Worm (Caenorhabditis elegans): ENCODE data around the gene F31E3.12.

DNA sequence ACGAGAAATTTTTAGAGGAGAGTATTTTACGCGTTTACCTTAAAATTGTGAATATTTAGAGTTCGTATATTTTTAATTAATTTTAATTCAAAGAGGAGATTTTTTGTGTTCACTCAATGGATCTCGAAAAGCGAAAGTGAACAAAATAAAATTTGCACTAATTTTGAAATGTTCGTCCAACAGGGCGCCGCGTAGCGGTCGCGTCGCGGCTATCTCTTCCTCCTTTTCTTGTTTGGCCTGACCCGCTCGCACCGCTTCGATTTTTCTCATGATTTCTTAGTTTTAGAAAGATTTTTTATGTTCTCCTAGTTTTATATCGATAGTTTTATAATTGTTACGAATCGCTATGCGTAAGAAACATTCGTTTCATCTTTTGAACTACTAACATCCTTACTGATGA lies 17.8 kb upstream of the F31E3.12 start:
- TF ChIP-seq tbx-37 (GFP tag; conservative IDR thresholded peaks at IDR 0.05) (no peak), scrt-1 (GFP tag; IDR thresholded peaks at IDR 0.05) (no peak), ama-1 (optimal IDR thresholded peaks at IDR 0.05) (no peak), tbx-11 (GFP tag; IDR thresholded peaks at IDR 0.05) (no peak)

Data from whole organism, early embryonic.